Worm (Caenorhabditis elegans) whole organism, early embryonic: Measurements from ENCODE around the gene srg-41.

ENCODE experiments used
- B0310.2 ChIP-seq: sonication (generic microtip); optimal IDR thresholded peaks from 2 replicates; lab custom pipeline; 2016; ENCODE audit warnings: mild to moderate bottlenecking, missing genetic modification characterization, missing compliant biosample characterization
- F13C5.2 ChIP-seq: sonication (generic microtip); optimal IDR thresholded peaks from 2 replicates; lab custom pipeline; 2017; ENCODE audit warnings: mild to moderate bottlenecking, missing genetic modification characterization, inconsistent platforms, missing compliant biosample characterization
- aly-1 ChIP-seq: sonication (generic microtip); optimal IDR thresholded peaks from 2 replicates; lab custom pipeline; 2016; ENCODE audit warnings: missing genetic modification characterization, missing compliant biosample characterization
- ama-1 ChIP-seq: fragments of 150-350 bp; optimal IDR thresholded peaks from 2 replicates; lab custom pipeline; 2014
- ceh-13 ChIP-seq: fragments of 200-800 bp; sonication (Bioruptor generic); optimal IDR thresholded peaks from 2 replicates; lab custom pipeline; 2018; ENCODE audit warnings: mild to moderate bottlenecking, missing genetic modification characterization, missing compliant biosample characterization
- ceh-36 ChIP-seq: sonication (generic microtip); optimal IDR thresholded peaks from 2 replicates; lab custom pipeline; 2016; ENCODE audit warnings: missing genetic modification characterization, inconsistent platforms, missing compliant biosample characterization
- ets-7 ChIP-seq: sonication (generic microtip); optimal IDR thresholded peaks from 2 replicates; lab custom pipeline; 2016; ENCODE audit warnings: missing genotype, missing genetic modification characterization, missing compliant biosample characterization
- flt-1 ChIP-seq: fragments of 200-800 bp; sonication (Bioruptor generic); IDR thresholded peaks from 2 replicates; pipeline ENCODE4 v1.3.6; 2022; ENCODE audit warnings: missing genetic modification characterization, missing compliant biosample characterization
- hmbx-1 ChIP-seq: sonication (generic microtip); optimal IDR thresholded peaks from 2 replicates; lab custom pipeline; 2016; ENCODE audit warnings: mild to moderate bottlenecking, missing genetic modification characterization, missing compliant biosample characterization
- hmg-4 ChIP-seq: fragments of 200-800 bp; sonication (Bioruptor generic); optimal IDR thresholded peaks from 2 replicates; lab custom pipeline; 2018; ENCODE audit warnings: mild to moderate bottlenecking, missing genetic modification characterization, missing compliant biosample characterization
- hnd-1 ChIP-seq: sonication (generic microtip); optimal IDR thresholded peaks from 2 replicates; lab custom pipeline; 2016; ENCODE audit warnings: missing genetic modification characterization, missing compliant biosample characterization
- pes-1 ChIP-seq: fragments of 200-800 bp; sonication (Bioruptor generic); IDR thresholded peaks from 2 replicates; pipeline ENCODE4 v1.3.6; 2022; ENCODE audit warnings: missing genetic modification reagents, missing genetic modification characterization, missing compliant biosample characterization
- scrt-1 ChIP-seq: fragments of 200-800 bp; sonication (Bioruptor generic); IDR thresholded peaks from 2 replicates; pipeline ENCODE4 v1.3.6; 2022; ENCODE audit warnings: missing genetic modification characterization, missing compliant biosample characterization
- sea-1 ChIP-seq: fragments of 200-800 bp; sonication (Bioruptor generic); conservative IDR thresholded peaks from 2 replicates; pipeline ENCODE4 v1.3.6; 2022; ENCODE audit warnings: missing genetic modification characterization, missing compliant biosample characterization
- tbx-11 ChIP-seq: fragments of 200-800 bp; sonication (Bioruptor generic); IDR thresholded peaks from 2 replicates; pipeline ENCODE4 v1.3.6; 2022; ENCODE audit warnings: missing genetic modification characterization, missing compliant biosample characterization
- tbx-37 ChIP-seq: fragments of 200-800 bp; sonication (Bioruptor generic); conservative IDR thresholded peaks from 2 replicates; pipeline ENCODE4 v1.3.6; 2022; ENCODE audit warnings: missing genetic modification reagents, missing genetic modification characterization, missing compliant biosample characterization
- tra-4 ChIP-seq: sonication (generic microtip); optimal IDR thresholded peaks from 2 replicates; lab custom pipeline; 2017; ENCODE audit warnings: missing genetic modification characterization, missing compliant biosample characterization

The srg-41 gene

ce11 chrV:11157947-11158346, 3.7 kb downstream of the srg-41 start, which contains the start of gene srg-42:
Gene srg-42 (minus strand): TSS chrV:11158047.
- TF ChIP-seq aly-1 (tag; lab: Kevin White, UChicago) (no peak), tra-4 (tag; lab: Kevin White, UChicago) (no peak), tbx-11 (GFP tag; lab: Robert Waterston, UW) (no peak), sea-1 (GFP tag; lab: Robert Waterston, UW) (no peak), hmg-4 (GFP tag; lab: Kevin White, UChicago) (no peak), ceh-13 (GFP tag; lab: Kevin White, UChicago) (no peak), pes-1 (GFP tag; lab: Robert Waterston, UW) (no peak), hmbx-1 (tag; lab: Kevin White, UChicago) (no peak), F13C5.2 (tag; lab: Kevin White, UChicago) (no peak), ceh-36 (no peak), flt-1 (GFP tag; lab: Robert Waterston, UW) (no peak)

- TF ChIP-seq tbx-37 (GFP tag; lab: Robert Waterston, UW) = no peak
- TF ChIP-seq tra-4 (tag; lab: Kevin White, UChicago) = no peak
- TF ChIP-seq flt-1 (GFP tag; lab: Robert Waterston, UW) = no peak
- TF ChIP-seq pes-1 (GFP tag; lab: Robert Waterston, UW) = no peak
- TF ChIP-seq tbx-11 (GFP tag; lab: Robert Waterston, UW) = no peak
- no peak for TF ChIP-seq ceh-13 (GFP tag; lab: Kevin White, UChicago)
- TF ChIP-seq ceh-36 = no peak
- TF ChIP-seq B0310.2 = no peak
- TF ChIP-seq ama-1 = no peak
- no peak for TF ChIP-seq hmbx-1 (tag; lab: Kevin White, UChicago)
- no peak for TF ChIP-seq sea-1 (GFP tag; lab: Robert Waterston, UW)
- no peak for TF ChIP-seq scrt-1 (GFP tag; lab: Robert Waterston, UW)
- no peak for TF ChIP-seq F13C5.2 (tag; lab: Kevin White, UChicago)
- TF ChIP-seq hnd-1 = no peak
- TF ChIP-seq ets-7 (tag; lab: Kevin White, UChicago) = no peak
- TF ChIP-seq aly-1 (tag; lab: Kevin White, UChicago) = no peak
Measured at ce11 chrV:11156589-11156988, 5.1 kb downstream of the srg-41 start.

- TF ChIP-seq sea-1 (GFP tag; lab: Robert Waterston, UW) (no peak), tbx-11 (GFP tag; lab: Robert Waterston, UW) (no peak), ceh-36 (no peak), ceh-13 (GFP tag; lab: Kevin White, UChicago) (no peak), pes-1 (GFP tag; lab: Robert Waterston, UW) (no peak), flt-1 (GFP tag; lab: Robert Waterston, UW) (no peak), hnd-1 (no peak), B0310.2 (no peak), ets-7 (tag; lab: Kevin White, UChicago) (no peak), ama-1 (no peak)
Measured at ce11 chrV:11155553-11155952, 6.1 kb downstream of the srg-41 start, which contains the start of gene srg-38. Gene srg-38 (minus strand): TSS chrV:11155653.

ce11 chrV:11152333-11152732, 9.4 kb downstream of the srg-41 start, which contains the start of gene srg-39:
Gene srg-39 (minus strand): TSS chrV:11152433.
- TF ChIP-seq scrt-1 (GFP tag; lab: Robert Waterston, UW) = no peak

ce11 chrV:11149405-11149804, 12.3 kb downstream of the srg-41 start, which contains the start of gene T19C4.1:
Gene T19C4.1 (plus strand): TSS chrV:11149705.
- TF ChIP-seq B0310.2 (no peak), ets-7 (tag; lab: Kevin White, UChicago) (no peak), sea-1 (GFP tag; lab: Robert Waterston, UW) (no peak), ceh-36 (no peak), flt-1 (GFP tag; lab: Robert Waterston, UW) (no peak), pes-1 (GFP tag; lab: Robert Waterston, UW) (no peak), aly-1 (tag; lab: Kevin White, UChicago) (no peak), tbx-11 (GFP tag; lab: Robert Waterston, UW) (no peak), hmbx-1 (tag; lab: Kevin White, UChicago) (no peak), hmg-4 (GFP tag; lab: Kevin White, UChicago) (no peak), tbx-37 (GFP tag; lab: Robert Waterston, UW) (no peak), F13C5.2 (tag; lab: Kevin White, UChicago) (no peak), scrt-1 (GFP tag; lab: Robert Waterston, UW) (no peak)

ce11 chrV:11148971-11149370, 12.7 kb downstream of the srg-41 start:
- TF ChIP-seq sea-1 (GFP tag; lab: Robert Waterston, UW) = no peak
- no peak for TF ChIP-seq hnd-1
- no peak for TF ChIP-seq F13C5.2 (tag; lab: Kevin White, UChicago)
- TF ChIP-seq hmg-4 (GFP tag; lab: Kevin White, UChicago) = no peak
- no peak for TF ChIP-seq ceh-36
- no peak for TF ChIP-seq ets-7 (tag; lab: Kevin White, UChicago)
- no peak for TF ChIP-seq aly-1 (tag; lab: Kevin White, UChicago)
- TF ChIP-seq tbx-11 (GFP tag; lab: Robert Waterston, UW) = no peak
- no peak for TF ChIP-seq flt-1 (GFP tag; lab: Robert Waterston, UW)
- TF ChIP-seq ama-1 = no peak
- TF ChIP-seq hmbx-1 (tag; lab: Kevin White, UChicago) = no peak
- no peak for TF ChIP-seq tra-4 (tag; lab: Kevin White, UChicago)
- TF ChIP-seq scrt-1 (GFP tag; lab: Robert Waterston, UW) = no peak
- TF ChIP-seq tbx-37 (GFP tag; lab: Robert Waterston, UW) = no peak
- no peak for TF ChIP-seq ceh-13 (GFP tag; lab: Kevin White, UChicago)
- no peak for TF ChIP-seq pes-1 (GFP tag; lab: Robert Waterston, UW)
- no peak for TF ChIP-seq B0310.2

ce11 chrV:11147780-11148144, 13.9 kb downstream of the srg-41 start:
- TF ChIP-seq ceh-36 (no peak), tra-4 (tag; lab: Kevin White, UChicago) (no peak), sea-1 (GFP tag; lab: Robert Waterston, UW) (no peak), tbx-11 (GFP tag; lab: Robert Waterston, UW) (no peak), scrt-1 (GFP tag; lab: Robert Waterston, UW) (no peak), flt-1 (GFP tag; lab: Robert Waterston, UW) (no peak)
